Fruit fly (Drosophila melanogaster): Measurements from ENCODE around the gene MtnE.

DNA sequence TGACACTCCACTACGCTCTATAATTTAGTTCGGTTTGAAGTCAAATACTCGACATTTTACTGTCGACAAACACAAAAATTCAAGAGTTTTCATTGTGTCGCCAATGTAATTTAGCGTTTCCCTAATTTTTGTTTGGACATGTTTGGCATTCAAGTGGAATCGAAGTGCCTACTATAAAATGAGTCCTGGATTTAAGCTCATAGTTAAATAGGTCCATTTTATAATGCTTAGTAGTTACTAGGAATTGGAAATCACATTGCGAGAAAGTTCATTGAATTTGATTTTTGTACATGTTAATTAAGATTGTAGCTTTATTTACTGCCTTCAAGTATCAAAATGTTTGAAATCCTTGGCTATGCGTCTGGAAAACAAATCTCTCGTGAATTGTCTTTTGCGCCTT lies 19.8 kb upstream of the MtnE start, which contains the start of gene att-ORFB:
- TF ChIP-seq Snoo (tag; optimal IDR thresholded peaks at IDR 0.05) (no peak), CG13204 (GFP tag; optimal IDR thresholded peaks at IDR 0.05) (no peak), CG10348 (GFP tag; IDR thresholded peaks at IDR 0.05) (no peak), EcR (GFP tag; optimal IDR thresholded peaks at IDR 0.05) (no peak), Pif1B (GFP tag; optimal IDR thresholded peaks at IDR 0.05) (no peak), rn (GFP tag; IDR thresholded peaks at IDR 0.05) (no peak), CG17806 (tag; optimal IDR thresholded peaks at IDR 0.05) (no peak), Pif1A (GFP tag; optimal IDR thresholded peaks at IDR 0.05) (no peak)

All from whole organism, pupa.